Fruit fly (Drosophila melanogaster): Measurements from ENCODE around the gene CG42813.

Gene CG42813

DNA sequence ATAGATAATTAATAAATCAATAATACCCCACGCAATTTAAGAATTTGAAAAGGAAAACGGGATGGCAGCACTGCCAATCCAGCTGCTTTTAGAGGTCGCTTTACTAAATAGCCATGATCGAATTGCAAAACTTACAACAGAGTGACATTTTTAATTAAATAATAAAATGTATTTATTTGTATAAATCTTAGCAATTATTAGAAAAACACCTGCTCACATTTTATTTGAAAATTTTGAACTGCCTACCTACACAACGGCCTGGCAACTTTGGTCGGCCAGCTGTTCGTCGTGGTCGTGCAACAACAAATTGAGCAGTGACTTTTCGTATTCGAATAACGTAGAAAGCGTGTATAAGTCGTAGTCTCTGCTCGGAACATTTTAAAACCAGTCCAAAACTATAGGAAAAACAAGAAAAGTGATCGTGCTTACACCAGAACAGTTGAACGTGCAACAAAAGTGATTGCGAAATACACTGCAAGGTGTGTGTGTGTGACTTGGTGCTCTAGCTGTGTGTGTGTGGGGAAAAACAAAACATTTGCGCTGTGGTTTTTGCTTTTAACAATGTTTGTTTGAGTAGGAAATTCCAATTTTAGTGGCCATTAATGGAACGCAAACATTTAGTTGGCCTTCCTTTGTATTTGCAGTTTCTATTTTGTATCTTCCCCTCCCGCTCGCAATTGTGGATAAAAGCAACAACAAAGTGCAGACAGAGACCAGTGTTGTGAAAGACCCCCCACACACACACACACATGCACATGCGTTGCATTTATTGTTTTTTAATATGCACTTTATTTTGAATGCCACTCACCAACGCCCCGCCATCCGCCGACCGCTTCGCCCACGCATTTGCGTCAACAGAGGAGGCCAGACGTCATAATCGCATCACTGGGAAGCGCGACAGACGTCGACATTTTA, 46.4 kb upstream of the CG42813 start, which contains the start of gene CG5938 (continued):
- TF ChIP-seq CG9817 (tag; optimal IDR thresholded peaks at IDR 0.05) (peak; percentile 9), CG3995 (GFP tag; optimal IDR thresholded peaks at IDR 0.05) (peak; percentile 22), CG18262 (tag; optimal IDR thresholded peaks at IDR 0.05) (peak; percentile 36), Usf (GFP tag; optimal IDR thresholded peaks at IDR 0.05) (no peak), klu (GFP tag; IDR thresholded peaks at IDR 0.05) (no peak), gfzf (GFP tag; optimal IDR thresholded peaks at IDR 0.05) (no peak), chif (GFP tag; optimal IDR thresholded peaks at IDR 0.05) (no peak), CTCF (GFP tag; optimal IDR thresholded peaks at IDR 0.05) (peak; percentile 69), Antp (GFP tag; optimal IDR thresholded peaks at IDR 0.05) (no peak), hbn (GFP tag; IDR thresholded peaks at IDR 0.05; ENCODE audit: partially characterized antibody) (no peak), CG1602 (GFP tag; optimal IDR thresholded peaks at IDR 0.05) (peak; percentile 18), CG9797 (GFP tag; optimal IDR thresholded peaks at IDR 0.05) (peak; percentile 13), jing (GFP tag; optimal IDR thresholded peaks at IDR 0.05) (no peak), sima (GFP tag; optimal IDR thresholded peaks at IDR 0.05) (no peak), run (tag; optimal IDR thresholded peaks at IDR 0.05) (no peak), CG13775 (GFP tag; optimal IDR thresholded peaks at IDR 0.05) (peak; percentile 58), chm (GFP tag; IDR thresholded peaks at IDR 0.05) (no peak), ato (GFP tag; IDR thresholded peaks at IDR 0.05; ENCODE audit: partially characterized antibody) (no peak), Xrp1 (GFP tag; IDR thresholded peaks at IDR 0.05) (peak; percentile 26; the same call in 1 of the 2 replicates), CG31441 (GFP tag; IDR thresholded peaks at IDR 0.05) (peak; percentile 50; the same call in 1 of the 2 replicates), ERR (GFP tag; optimal IDR thresholded peaks at IDR 0.05) (no peak), CG15479 (GFP tag; optimal IDR thresholded peaks at IDR 0.05) (peak; percentile 53), prd (optimal IDR thresholded peaks at IDR 0.05) (no peak), prd (GFP tag; IDR thresholded peaks at IDR 0.05) (peak; percentile 50; the same call in 1 of the 3 replicates), Gug (GFP tag; IDR thresholded peaks at IDR 0.05) (0 out of 4 replicates have a peak, but pooled peaks have one; percentile 9), eyg (GFP tag; optimal IDR thresholded peaks at IDR 0.05) (no peak), CG12299 (tag; optimal IDR thresholded peaks at IDR 0.05) (no peak), fru (optimal IDR thresholded peaks at IDR 0.05) (no peak), HHEX (GFP tag; optimal IDR thresholded peaks at IDR 0.05) (peak; percentile 0), bab2 (GFP tag; optimal IDR thresholded peaks at IDR 0.05) (no peak), CG16779 (GFP tag; IDR thresholded peaks at IDR 0.05) (no peak), CG17912 (GFP tag; optimal IDR thresholded peaks at IDR 0.05) (no peak), Sox100B (GFP tag; optimal IDR thresholded peaks at IDR 0.05) (peak; percentile 19), CG17359 (tag; optimal IDR thresholded peaks at IDR 0.05) (peak; percentile 24), CG7928 (GFP tag; optimal IDR thresholded peaks at IDR 0.05) (no peak), CkIIα-i1 (GFP tag; IDR thresholded peaks at IDR 0.05) (no peak), CG2712 (tag; optimal IDR thresholded peaks at IDR 0.05) (peak; percentile 50), tna (GFP tag; IDR thresholded peaks at IDR 0.05; ENCODE audit: partially characterized antibody) (no peak), ind (GFP tag; optimal IDR thresholded peaks at IDR 0.05) (peak; percentile 14), CG4404 (GFP tag; IDR thresholded peaks at IDR 0.05) (no peak), gro (GFP tag; optimal IDR thresholded peaks at IDR 0.05) (no peak), cad (GFP tag; optimal IDR thresholded peaks at IDR 0.05) (no peak), stc (GFP tag; IDR thresholded peaks at IDR 0.05) (no peak), Blimp-1 (GFP tag; optimal IDR thresholded peaks at IDR 0.05) (peak; percentile 6), CG7987 (GFP tag; optimal IDR thresholded peaks at IDR 0.05) (no peak), CG6854 (GFP tag; optimal IDR thresholded peaks at IDR 0.05) (no peak), lilli (GFP tag; optimal IDR thresholded peaks at IDR 0.05) (peak; percentile 27), Neu2 (GFP tag; optimal IDR thresholded peaks at IDR 0.05; ENCODE audit: borderline replicate concordance) (no peak), Lim3 (GFP tag; IDR thresholded peaks at IDR 0.05) (no peak), CG7963 (GFP tag; IDR thresholded peaks at IDR 0.05; ENCODE audit: partially characterized antibody) (no peak)
